Fruit fly (Drosophila melanogaster): ENCODE measurements around the gene Tti1.

Gene Tti1

DNA sequence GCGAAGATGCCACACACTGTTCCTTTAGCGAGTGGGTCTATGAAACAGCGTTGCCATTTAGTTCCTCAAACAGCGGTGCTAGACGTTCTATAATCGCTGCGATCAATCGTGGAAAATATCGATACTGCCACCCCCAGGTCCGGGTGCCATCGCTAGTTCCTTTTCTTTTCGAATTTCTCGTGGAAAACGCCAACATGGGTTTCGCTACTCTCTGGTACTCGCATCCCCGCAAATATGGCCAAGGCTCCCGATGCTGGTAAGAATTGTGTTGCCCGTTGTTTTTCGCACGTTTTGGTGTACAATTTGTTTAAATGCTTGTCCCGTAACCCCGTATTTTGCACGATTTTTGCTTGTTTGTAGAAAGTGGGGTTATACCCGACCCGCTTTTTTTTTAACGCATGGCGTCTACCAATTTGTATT is 23.5 kb upstream of the Tti1 start, which contains the start of gene RpS29 (continued):
- peak; percentile 77 for TF ChIP-seq esn (GFP tag; optimal IDR thresholded peaks at IDR 0.05)
- TF ChIP-seq CG6808 (GFP tag; optimal IDR thresholded peaks at IDR 0.05) = peak; percentile 42
- no peak for TF ChIP-seq CG8119 (GFP tag; IDR thresholded peaks at IDR 0.05)
- peak; percentile 73 for TF ChIP-seq CG3919 (GFP tag; optimal IDR thresholded peaks at IDR 0.05)
- TF ChIP-seq fkh (GFP tag; optimal IDR thresholded peaks at IDR 0.05) = no peak
- TF ChIP-seq topi (GFP tag; optimal IDR thresholded peaks at IDR 0.05) = peak; percentile 76
- peak; percentile 76 for TF ChIP-seq CG31627 (GFP tag; optimal IDR thresholded peaks at IDR 0.05)
- peak; percentile 29 for TF ChIP-seq achi (GFP tag; optimal IDR thresholded peaks at IDR 0.05)
- no peak for TF ChIP-seq dac (GFP tag; optimal IDR thresholded peaks at IDR 0.05)
- no peak for TF ChIP-seq Lpt (GFP tag; optimal IDR thresholded peaks at IDR 0.05)
- TF ChIP-seq CG11762 (GFP tag; optimal IDR thresholded peaks at IDR 0.05; ENCODE audit: insufficient read depth) = no peak
- TF ChIP-seq CG6276 (GFP tag; optimal IDR thresholded peaks at IDR 0.05) = no peak
- peak; percentile 72 for TF ChIP-seq CG1621 (tag; optimal IDR thresholded peaks at IDR 0.05)
- TF ChIP-seq Hr4 (GFP tag; optimal IDR thresholded peaks at IDR 0.05) = peak; percentile 22
- TF ChIP-seq vri (GFP tag; optimal IDR thresholded peaks at IDR 0.05) = peak; percentile 32
- TF ChIP-seq Smox (GFP tag; optimal IDR thresholded peaks at IDR 0.05) = no peak
- TF ChIP-seq Gug (GFP tag; IDR thresholded peaks at IDR 0.05) = no peak
- no peak for TF ChIP-seq Met (GFP tag; optimal IDR thresholded peaks at IDR 0.05)
- TF ChIP-seq Hr39 (GFP tag; optimal IDR thresholded peaks at IDR 0.05) = peak; percentile 65
- TF ChIP-seq CG32006 (GFP tag; optimal IDR thresholded peaks at IDR 0.05) = no peak
- peak; percentile 51 for TF ChIP-seq OdsH (GFP tag; optimal IDR thresholded peaks at IDR 0.05)
- TF ChIP-seq Sox102F (GFP tag; optimal IDR thresholded peaks at IDR 0.05) = peak; percentile 50
- peak; percentile 36 for TF ChIP-seq CG10631 (GFP tag; optimal IDR thresholded peaks at IDR 0.05)
- TF ChIP-seq CG3032 (tag; optimal IDR thresholded peaks at IDR 0.05) = peak; percentile 47
- TF ChIP-seq pdm3 (GFP tag; optimal IDR thresholded peaks at IDR 0.05) = peak; percentile 55
- no peak for TF ChIP-seq CG8632 (GFP tag; optimal IDR thresholded peaks at IDR 0.05)
- peak; percentile 55 for TF ChIP-seq acj6 (GFP tag; optimal IDR thresholded peaks at IDR 0.05)
- TF ChIP-seq CG6854 (GFP tag; optimal IDR thresholded peaks at IDR 0.05) = peak; percentile 74
- TF ChIP-seq CG10669 (GFP tag; optimal IDR thresholded peaks at IDR 0.05) = peak; percentile 10

DNA sequence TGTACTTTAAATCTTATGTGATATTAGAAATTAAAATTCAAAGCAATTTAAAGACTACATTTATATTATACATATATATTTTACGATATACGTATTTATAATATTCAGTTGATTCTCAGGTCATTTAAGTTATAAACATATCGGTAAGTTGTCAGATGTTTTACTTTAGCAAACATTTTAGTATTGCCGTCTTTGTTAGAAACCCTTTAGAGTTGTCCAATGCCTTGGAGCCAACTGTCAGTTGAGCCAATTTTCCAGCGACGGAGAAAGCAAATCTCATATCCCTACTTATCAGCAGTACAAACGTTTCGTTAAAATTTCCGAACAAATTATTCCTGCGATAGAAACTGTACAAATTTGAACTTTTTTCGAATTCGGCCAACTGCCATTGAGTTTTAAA is 20.3 kb upstream of the Tti1 start, which contains the start of gene topi:
Gene topi, plus strand, starts transcription at position 301 of the 400 bp plus-strand sequence.
- no peak for TF ChIP-seq CG11294 (GFP tag; IDR thresholded peaks at IDR 0.05)
- no peak for TF ChIP-seq lz (GFP tag; optimal IDR thresholded peaks at IDR 0.05)
- no peak for TF ChIP-seq CG4318 (GFP tag; optimal IDR thresholded peaks at IDR 0.05)
- TF ChIP-seq Gug (GFP tag; IDR thresholded peaks at IDR 0.05) = no peak
- TF ChIP-seq CG6792 (GFP tag; optimal IDR thresholded peaks at IDR 0.05) = no peak
- no peak for TF ChIP-seq Eip93F (GFP tag; optimal IDR thresholded peaks at IDR 0.05)
- TF ChIP-seq topi (GFP tag; optimal IDR thresholded peaks at IDR 0.05) = no peak
- no peak for TF ChIP-seq vri (GFP tag; optimal IDR thresholded peaks at IDR 0.05)
- no peak for TF ChIP-seq Met (GFP tag; optimal IDR thresholded peaks at IDR 0.05)
- TF ChIP-seq net (GFP tag; optimal IDR thresholded peaks at IDR 0.05) = no peak
- no peak for TF ChIP-seq Lpt (GFP tag; optimal IDR thresholded peaks at IDR 0.05)
- TF ChIP-seq CG6854 (GFP tag; optimal IDR thresholded peaks at IDR 0.05) = no peak
- no peak for TF ChIP-seq Ets21C (GFP tag; optimal IDR thresholded peaks at IDR 0.05)
- no peak for TF ChIP-seq Ets96B (tag; optimal IDR thresholded peaks at IDR 0.05)
- no peak for TF ChIP-seq Smox (GFP tag; optimal IDR thresholded peaks at IDR 0.05)

DNA sequence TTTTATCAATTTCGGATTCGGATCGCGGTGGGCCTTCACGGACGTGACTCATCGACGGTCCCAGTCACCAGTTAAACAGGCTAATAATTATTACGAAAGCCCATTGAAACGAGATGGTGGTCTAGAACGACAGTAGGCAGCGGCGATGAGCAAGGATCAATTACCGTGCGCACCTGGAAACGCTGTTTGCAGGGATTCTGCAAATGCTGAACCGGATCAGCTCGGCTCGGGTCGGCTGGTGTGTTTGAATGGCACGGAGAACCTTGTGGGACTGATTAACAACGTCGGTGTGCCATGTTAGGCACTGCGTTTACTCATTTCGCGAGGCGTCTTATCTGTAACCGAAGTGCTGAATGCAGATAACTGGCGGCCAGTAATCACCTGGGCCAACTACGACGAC is 19.7 kb upstream of the Tti1 start, which contains the start of gene Whamy:
Gene Whamy, minus strand, starts transcription at position 273 of the 400 bp plus-strand sequence.
- TF ChIP-seq CG10631 (GFP tag; optimal IDR thresholded peaks at IDR 0.05) = no peak
- TF ChIP-seq CG16779 (tag; optimal IDR thresholded peaks at IDR 0.05) = peak; percentile 12
- peak; percentile 13 for TF ChIP-seq topi (GFP tag; optimal IDR thresholded peaks at IDR 0.05)
- no peak for TF ChIP-seq eg (GFP tag; IDR thresholded peaks at IDR 0.05)
- TF ChIP-seq vri (GFP tag; optimal IDR thresholded peaks at IDR 0.05) = peak; percentile 88
- peak; percentile 72 for TF ChIP-seq svp (GFP tag)
- no peak for TF ChIP-seq CG11294 (GFP tag; IDR thresholded peaks at IDR 0.05)
- TF ChIP-seq Sox15 (GFP tag; optimal IDR thresholded peaks at IDR 0.05) = no peak
- no peak for TF ChIP-seq spab (GFP tag; optimal IDR thresholded peaks at IDR 0.05)
- TF ChIP-seq CG3032 (tag; optimal IDR thresholded peaks at IDR 0.05) = no peak
- TF ChIP-seq CG32006 (GFP tag; optimal IDR thresholded peaks at IDR 0.05) = no peak
- TF ChIP-seq CG8632 (GFP tag; optimal IDR thresholded peaks at IDR 0.05) = no peak
- TF ChIP-seq CG4318 (GFP tag; optimal IDR thresholded peaks at IDR 0.05) = no peak
- no peak for TF ChIP-seq Hr39 (GFP tag; optimal IDR thresholded peaks at IDR 0.05)
- no peak for TF ChIP-seq dac (GFP tag; optimal IDR thresholded peaks at IDR 0.05)
- TF ChIP-seq Hr38 (GFP tag; optimal IDR thresholded peaks at IDR 0.05) = no peak
- TF ChIP-seq achi (GFP tag; optimal IDR thresholded peaks at IDR 0.05) = no peak
- no peak for TF ChIP-seq Hr4 (GFP tag; optimal IDR thresholded peaks at IDR 0.05)
- TF ChIP-seq CG15336 (GFP tag; IDR thresholded peaks at IDR 0.05) = no peak
- no peak for TF ChIP-seq Met (GFP tag; optimal IDR thresholded peaks at IDR 0.05)
- no peak for TF ChIP-seq cyc (GFP tag; optimal IDR thresholded peaks at IDR 0.05)
- TF ChIP-seq CG11902 (GFP tag; optimal IDR thresholded peaks at IDR 0.05) = no peak
- TF ChIP-seq esn (GFP tag; optimal IDR thresholded peaks at IDR 0.05) = no peak
- TF ChIP-seq Eip93F (GFP tag; optimal IDR thresholded peaks at IDR 0.05) = no peak
- no peak for TF ChIP-seq CG34406 (GFP tag; optimal IDR thresholded peaks at IDR 0.05)
- no peak for TF ChIP-seq CG3919 (GFP tag; optimal IDR thresholded peaks at IDR 0.05)
- TF ChIP-seq CG11762 (GFP tag; optimal IDR thresholded peaks at IDR 0.05; ENCODE audit: insufficient read depth) = no peak

Data from whole organism, prepupa.